Worm (Caenorhabditis elegans) whole organism, mixed stage, embryonic: ENCODE results near the gene F47E1.4.

Source experiments
- ces-1 ChIP-seq: fragments of 150-350 bp; optimal IDR thresholded peaks from 2 replicates; lab custom pipeline; 2014; ENCODE audit warnings: missing biosample characterization, missing genetic modification reagents, missing genetic modification characterization
- drap-1 ChIP-seq: fragments of 200-800 bp; sonication (Bioruptor generic); optimal IDR thresholded peaks from 3 replicates; lab custom pipeline; 2018; ENCODE audit warnings: mild to moderate bottlenecking, missing genetic modification characterization, missing compliant biosample characterization
- elt-3 ChIP-seq: fragments of 150-350 bp; optimal IDR thresholded peaks from 2 replicates; lab custom pipeline; 2014; ENCODE audit warnings: missing biosample characterization, missing genetic modification characterization
- mep-1 ChIP-seq: fragments of 150-350 bp; optimal IDR thresholded peaks from 2 replicates; lab custom pipeline; 2017; ENCODE audit warnings: missing biosample characterization, missing genetic modification reagents, missing genetic modification characterization, inconsistent platforms
- mls-2 ChIP-seq: sonication (generic microtip); optimal IDR thresholded peaks from 2 replicates; lab custom pipeline; 2016; ENCODE audit warnings: mild to moderate bottlenecking, missing genetic modification characterization, moderate library complexity, missing compliant biosample characterization
- nhr-12 ChIP-seq: fragments of 150-350 bp; optimal IDR thresholded peaks from 2 replicates; lab custom pipeline; 2014; ENCODE audit warnings: missing biosample characterization, missing genetic modification characterization
- nhr-237 ChIP-seq: fragments of 150-350 bp; optimal IDR thresholded peaks from 2 replicates; lab custom pipeline; 2014; ENCODE audit warnings: missing biosample characterization, missing genetic modification characterization
- nhr-28 ChIP-seq: fragments of 150-350 bp; optimal IDR thresholded peaks from 2 replicates; lab custom pipeline; 2014; ENCODE audit warnings: missing biosample characterization, missing genetic modification characterization
- snpc-4 ChIP-seq: fragments of 150-350 bp; optimal IDR thresholded peaks from 2 replicates; lab custom pipeline; 2014; ENCODE audit warnings: missing biosample characterization, missing genetic modification characterization
- unc-62 ChIP-seq: fragments of 150-350 bp; optimal IDR thresholded peaks from 2 replicates; lab custom pipeline; 2014; ENCODE audit warnings: missing biosample characterization, missing genetic modification reagents, missing genetic modification characterization

ce11 chrX:9113829-9114228 is 51.2 kb downstream of the F47E1.4 start, which contains the start of gene C25A11.2:
- TF ChIP-seq mep-1 (tag; lab: Kevin White, UChicago) (peak; percentile 24), nhr-237 (tag; lab: Kevin White, UChicago) (no peak), snpc-4 (tag; lab: Kevin White, UChicago) (no peak), ces-1 (GFP tag; lab: Kevin White, UChicago) (peak; percentile 53), drap-1 (GFP tag; lab: Kevin White, UChicago) (no peak), unc-62 (GFP tag; lab: Kevin White, UChicago) (no peak), nhr-28 (tag; lab: Kevin White, UChicago) (no peak), elt-3 (tag; lab: Kevin White, UChicago) (no peak), nhr-12 (tag; lab: Kevin White, UChicago) (no peak), mls-2 (tag; lab: Kevin White, UChicago) (no peak)
